Worm (Caenorhabditis elegans): Measurements from ENCODE around the gene ugt-2.

ce11 chrV:10395173-10395766 lies 3.3 kb upstream of the ugt-2 start, which contains the start of the genes col-151 and ugt-1:
- TF ChIP-seq ceh-19 (GFP tag; optimal IDR thresholded peaks at IDR 0.05) = no peak
- TF ChIP-seq F13H6.1 (tag; optimal IDR thresholded peaks at IDR 0.05) = no peak
- TF ChIP-seq elt-2 (tag; optimal IDR thresholded peaks at IDR 0.05) = no peak
- no peak for TF ChIP-seq fkh-10 (GFP tag; optimal IDR thresholded peaks at IDR 0.05)
- TF ChIP-seq ama-1 (optimal IDR thresholded peaks at IDR 0.05) = no peak
- TF ChIP-seq dmd-4 (tag; optimal IDR thresholded peaks at IDR 0.05; ENCODE audit: borderline replicate concordance) = no peak
- no peak for TF ChIP-seq che-1 (tag; optimal IDR thresholded peaks at IDR 0.05)
- no peak for TF ChIP-seq ceh-18 (tag; optimal IDR thresholded peaks at IDR 0.05)
- no peak for TF ChIP-seq nfya-1 (tag; optimal IDR thresholded peaks at IDR 0.05)

All from whole organism, late embryonic.